Fruit fly (Drosophila melanogaster) whole organism, wandering third instar larva: Measurements from ENCODE around the gene Hem.

ENCODE experiments used
- Hr83 ChIP-seq: fragments of 200-300 bp; sonication (Bioruptor generic); optimal IDR thresholded peaks from 2 replicates; lab custom pipeline; 2016; ENCODE audit warnings: missing biosample characterization, mild to moderate bottlenecking, missing genetic modification characterization, moderate library complexity; ENCODE audit not compliant: poor library complexity, severe bottlenecking
- Rel ChIP-seq, 2 experiments: fragments of 200-800 bp; sonication (Bioruptor generic) in 1 of 2; optimal IDR thresholded peaks; 2 replicates in 1 of 2; 3 replicates in 1 of 2; lab custom pipeline; 2016 to 2019; ENCODE audit warnings: mild to moderate bottlenecking in 2 of 2, missing biosample characterization in 2 of 2, missing genetic modification characterization in 2 of 2, moderate library complexity in 1 of 2
- jim ChIP-seq: fragments of 175-275, 200-325 bp; sonication (Bioruptor generic); optimal IDR thresholded peaks from 2 replicates; lab custom pipeline; 2016; ENCODE audit warnings: missing biosample characterization, mild to moderate bottlenecking, missing genetic modification characterization

DNA sequence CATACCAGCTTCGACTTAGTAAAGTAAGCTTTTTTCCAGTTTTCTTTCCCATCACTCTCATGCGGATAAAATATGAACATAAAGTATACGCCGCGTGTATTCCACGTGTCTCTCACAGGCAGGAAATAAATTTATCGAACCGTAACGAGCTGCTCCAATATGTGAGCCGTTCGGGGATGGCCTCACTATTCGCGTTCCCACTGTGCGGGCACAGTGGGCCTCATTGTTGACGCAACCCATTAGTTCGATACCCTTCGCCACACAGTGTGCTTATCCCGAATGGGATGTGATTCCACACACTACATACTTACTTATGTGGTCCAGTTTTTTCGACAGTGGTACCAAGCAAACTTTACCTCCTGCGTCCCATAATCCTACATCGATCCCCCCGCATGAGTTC is 12.0 kb downstream of the Hem start:
- no peak for TF ChIP-seq Hr83 (GFP tag; lab: Kevin White, UChicago)
- TF ChIP-seq Rel (GFP tag; optimal IDR thresholded peaks at IDR 0.05; lab: Kevin White, UChicago): no peak
- no peak for TF ChIP-seq Rel (tag; optimal IDR thresholded peaks at IDR 0.05; lab: Kevin White, UChicago)
- TF ChIP-seq jim: no peak
